Worm (Caenorhabditis elegans) whole organism, L2 larva: ENCODE measurements around the gene scb-1.

Experiments used
- C34F6.9 ChIP-seq: fragments of 150-350 bp; optimal IDR thresholded peaks from 2 replicates; lab custom pipeline; 2014; ENCODE audit warnings: missing biosample characterization, missing genetic modification characterization
- F13H6.1 ChIP-seq: sonication (generic microtip); optimal IDR thresholded peaks from 2 replicates; lab custom pipeline; 2016; ENCODE audit warnings: missing genetic modification characterization, missing compliant biosample characterization
- R02D3.7 ChIP-seq: fragments of 150-350 bp; optimal IDR thresholded peaks from 2 replicates; lab custom pipeline; 2014; ENCODE audit warnings: missing biosample characterization, missing genetic modification characterization
- ZK546.5 ChIP-seq: sonication (generic microtip); optimal IDR thresholded peaks from 2 replicates; lab custom pipeline; 2017; ENCODE audit warnings: missing biosample characterization, missing genetic modification characterization
- aly-2 ChIP-seq: fragments of 150-350 bp; optimal IDR thresholded peaks from 2 replicates; lab custom pipeline; 2014; ENCODE audit warnings: missing biosample characterization, missing genetic modification characterization
- ama-1 ChIP-seq: fragments of 150-350 bp; optimal IDR thresholded peaks from 2 replicates; lab custom pipeline; 2018; ENCODE audit warnings: inconsistent platforms
- blmp-1 ChIP-seq: sonication (generic microtip); optimal IDR thresholded peaks from 2 replicates; lab custom pipeline; 2017; ENCODE audit warnings: missing genetic modification characterization, mild to moderate bottlenecking, missing compliant biosample characterization, antibody characterized with exemption, moderate library complexity; ENCODE audit not compliant: insufficient read depth
- ceh-16 ChIP-seq: fragments of 150-350 bp; optimal IDR thresholded peaks from 2 replicates; lab custom pipeline; 2014; ENCODE audit warnings: missing biosample characterization, missing genetic modification characterization
- ceh-82 ChIP-seq: fragments of 150-350 bp; optimal IDR thresholded peaks from 2 replicates; lab custom pipeline; 2014; ENCODE audit warnings: missing biosample characterization, missing genetic modification characterization
- crh-2 ChIP-seq: sonication (generic microtip); optimal IDR thresholded peaks from 2 replicates; lab custom pipeline; 2017; ENCODE audit warnings: missing biosample characterization, missing genetic modification characterization
- dmd-4 ChIP-seq: sonication (generic microtip); optimal IDR thresholded peaks from 2 replicates; lab custom pipeline; 2017; ENCODE audit warnings: missing biosample characterization, missing genetic modification characterization
- egl-27 ChIP-seq: sonication (generic microtip); optimal IDR thresholded peaks from 3 replicates; lab custom pipeline; 2017; ENCODE audit warnings: missing biosample characterization, missing genetic modification reagents, missing genetic modification characterization
- elt-1 ChIP-seq: fragments of 150-350 bp; optimal IDR thresholded peaks from 2 replicates; lab custom pipeline; 2014; ENCODE audit warnings: missing biosample characterization, missing genetic modification characterization
- elt-3 ChIP-seq: sonication (generic microtip); optimal IDR thresholded peaks from 2 replicates; lab custom pipeline; 2017; ENCODE audit warnings: missing biosample characterization, missing genetic modification characterization
- fos-1 ChIP-seq: fragments of 150-350 bp; optimal IDR thresholded peaks from 2 replicates; lab custom pipeline; 2014; ENCODE audit warnings: missing biosample characterization, missing genetic modification characterization
- gmeb-1 ChIP-seq: fragments of 150-350 bp; optimal IDR thresholded peaks from 2 replicates; lab custom pipeline; 2014; ENCODE audit warnings: missing biosample characterization, missing genetic modification characterization
- lin-11 ChIP-seq: fragments of 150-350 bp; sonication (generic microtip); optimal IDR thresholded peaks from 2 replicates; lab custom pipeline; 2014; ENCODE audit warnings: missing biosample characterization, missing genetic modification characterization, inconsistent platforms, mixed read lengths
- lin-13 ChIP-seq: fragments of 150-350 bp; optimal IDR thresholded peaks from 2 replicates; lab custom pipeline; 2014; ENCODE audit warnings: missing biosample characterization, missing genetic modification reagents, missing genetic modification characterization
- lin-39 ChIP-seq: fragments of 150-350 bp; optimal IDR thresholded peaks from 2 replicates; lab custom pipeline; 2014; ENCODE audit warnings: missing biosample characterization, missing genetic modification reagents, missing genetic modification characterization
- lsy-2 ChIP-seq, 2 experiments: fragments of 150-350 bp in 1 of 2; sonication (generic microtip) in 1 of 2; optimal IDR thresholded peaks; 2 replicates each; lab custom pipeline; 2014 to 2017; ENCODE audit warnings: missing biosample characterization in 2 of 2, missing genetic modification characterization in 2 of 2
- mab-5 ChIP-seq: fragments of 150-350 bp; optimal IDR thresholded peaks from 2 replicates; lab custom pipeline; 2014; ENCODE audit warnings: missing biosample characterization, missing genetic modification characterization
- mbf-1 ChIP-seq: sonication (generic microtip); optimal IDR thresholded peaks from 2 replicates; lab custom pipeline; 2017; ENCODE audit warnings: missing biosample characterization, missing genetic modification characterization
- mdl-1 ChIP-seq, 2 experiments: fragments of 150-350 bp in 1 of 2; sonication (generic microtip) in 1 of 2; optimal IDR thresholded peaks; 2 replicates each; lab custom pipeline; 2017; ENCODE audit warnings: missing biosample characterization in 2 of 2, missing genetic modification characterization in 2 of 2
- nhr-11 ChIP-seq: fragments of 150-350 bp; optimal IDR thresholded peaks from 2 replicates; lab custom pipeline; 2014; ENCODE audit warnings: missing biosample characterization, missing genetic modification characterization
- nhr-12 ChIP-seq: fragments of 150-350 bp; optimal IDR thresholded peaks from 2 replicates; lab custom pipeline; 2014; ENCODE audit warnings: missing biosample characterization, missing genetic modification characterization
- nhr-129 ChIP-seq: fragments of 150-350 bp; optimal IDR thresholded peaks from 2 replicates; lab custom pipeline; 2014; ENCODE audit warnings: missing biosample characterization, missing genetic modification characterization
- nhr-21 ChIP-seq: fragments of 150-350 bp; optimal IDR thresholded peaks from 2 replicates; lab custom pipeline; 2014; ENCODE audit warnings: missing biosample characterization, missing genetic modification characterization
- nhr-23 ChIP-seq: fragments of 150-350 bp; optimal IDR thresholded peaks from 2 replicates; lab custom pipeline; 2014; ENCODE audit warnings: missing biosample characterization, missing genetic modification reagents, missing genetic modification characterization
- nhr-237 ChIP-seq: fragments of 150-350 bp; optimal IDR thresholded peaks from 2 replicates; lab custom pipeline; 2014; ENCODE audit warnings: missing biosample characterization, missing genetic modification characterization
- nhr-25 ChIP-seq: fragments of 150-350 bp; sonication (generic microtip); optimal IDR thresholded peaks from 3 replicates; lab custom pipeline; 2014; ENCODE audit warnings: missing biosample characterization, missing genetic modification characterization
- nhr-77 ChIP-seq: fragments of 150-350 bp; optimal IDR thresholded peaks from 2 replicates; lab custom pipeline; 2014; ENCODE audit warnings: missing biosample characterization, missing genetic modification characterization
- peb-1 ChIP-seq: fragments of 150-350 bp; optimal IDR thresholded peaks from 2 replicates; lab custom pipeline; 2014; ENCODE audit warnings: missing biosample characterization, missing genetic modification characterization
- sem-4 ChIP-seq: fragments of 150-350 bp; optimal IDR thresholded peaks from 2 replicates; lab custom pipeline; 2014; ENCODE audit warnings: missing biosample characterization, missing genetic modification reagents, missing genetic modification characterization
- sma-3 ChIP-seq: sonication (generic microtip); optimal IDR thresholded peaks from 2 replicates; lab custom pipeline; 2016; ENCODE audit warnings: missing genetic modification reagents, missing genetic modification characterization, missing compliant biosample characterization
- sma-9 ChIP-seq, 2 experiments: fragments of 150-350 bp in 1 of 2; sonication (generic microtip) in 1 of 2; optimal IDR thresholded peaks; 2 replicates each; lab custom pipeline; 2014 to 2016; ENCODE audit warnings: missing genetic modification characterization in 2 of 2, mild to moderate bottlenecking in 1 of 2, missing biosample characterization in 1 of 2, missing compliant biosample characterization in 1 of 2, missing genetic modification reagents in 1 of 2, moderate library complexity in 1 of 2
- unc-55 ChIP-seq: fragments of 150-350 bp; sonication (generic microtip); optimal IDR thresholded peaks from 3 replicates; lab custom pipeline; 2014; ENCODE audit warnings: missing biosample characterization, missing genetic modification reagents, missing genetic modification characterization
- unc-62 ChIP-seq: fragments of 150-350 bp; optimal IDR thresholded peaks from 2 replicates; lab custom pipeline; 2014; ENCODE audit warnings: missing biosample characterization, missing genetic modification reagents, missing genetic modification characterization
- zag-1 ChIP-seq: fragments of 150-350 bp; optimal IDR thresholded peaks from 2 replicates; lab custom pipeline; 2014; ENCODE audit warnings: missing biosample characterization, missing genetic modification characterization
- ztf-1 ChIP-seq: fragments of 200-800 bp; sonication (Bioruptor generic); conservative IDR thresholded peaks from 2 replicates; pipeline ENCODE4 v1.3.6; 2022; ENCODE audit warnings: missing genetic modification characterization, missing compliant biosample characterization
- ztf-11 ChIP-seq: sonication (generic microtip); optimal IDR thresholded peaks from 2 replicates; lab custom pipeline; 2017; ENCODE audit warnings: missing biosample characterization, missing genetic modification characterization
- ztf-4 ChIP-seq: fragments of 150-350 bp; optimal IDR thresholded peaks from 2 replicates; lab custom pipeline; 2014; ENCODE audit warnings: missing biosample characterization, missing genetic modification characterization

Gene scb-1

ce11 chrV:11121247-11121646 lies 1.7 kb upstream of the scb-1 start (continued):
- TF ChIP-seq elt-3 (tag; lab: Kevin White, UChicago): no peak
- no peak for TF ChIP-seq ztf-1
- TF ChIP-seq unc-62: no peak
- peak; percentile 42 to 61 for TF ChIP-seq mdl-1 (tag; optimal IDR thresholded peaks at IDR 0.05; lab: Kevin White, UChicago)
- TF ChIP-seq, all 48 proteins: peak for 11

- TF ChIP-seq nhr-12 (tag; lab: Kevin White, UChicago) (no peak), nhr-129 (tag; lab: Kevin White, UChicago) (peak; percentile 6), sma-3 (GFP tag; lab: Kevin White, UChicago) (peak; percentile 28), lsy-2 (tag; optimal IDR thresholded peaks at IDR 0.05; lab: Kevin White, UChicago) (peak in 1 of 2 experiments; percentile 48), sma-9 (GFP tag; optimal IDR thresholded peaks at IDR 0.05; lab: Kevin White, UChicago) (peak; percentile 12), sma-9 (tag; optimal IDR thresholded peaks at IDR 0.05; lab: Kevin White, UChicago) (no peak), sem-4 (tag; lab: Kevin White, UChicago) (no peak), crh-2 (tag; lab: Kevin White, UChicago) (no peak), ztf-4 (tag; lab: Kevin White, UChicago) (peak; percentile 30), dmd-4 (tag; lab: Kevin White, UChicago) (no peak), ama-1 (lab: Kevin White, UChicago) (peak; percentile 77), fos-1 (tag; lab: Kevin White, UChicago) (no peak), gmeb-1 (tag; lab: Kevin White, UChicago) (no peak)
Observed at ce11 chrV:11118179-11118725, 1.3 kb downstream of the scb-1 start.

- TF ChIP-seq zag-1 (tag; lab: Kevin White, UChicago): no peak
- no peak for TF ChIP-seq ceh-82 (tag; lab: Kevin White, UChicago)
- no peak for TF ChIP-seq lin-39 (tag; lab: Kevin White, UChicago)
- TF ChIP-seq gmeb-1 (tag; lab: Kevin White, UChicago): no peak
- no peak for TF ChIP-seq elt-1 (tag; lab: Kevin White, UChicago)
- no peak for TF ChIP-seq ceh-16
- no peak for TF ChIP-seq elt-3 (tag; lab: Kevin White, UChicago)
- TF ChIP-seq blmp-1: no peak
- TF ChIP-seq mbf-1: no peak
- TF ChIP-seq ztf-1: no peak
- no peak for TF ChIP-seq lsy-2 (tag; optimal IDR thresholded peaks at IDR 0.05; lab: Kevin White, UChicago)
Observed at ce11 chrV:11113607-11114006, 5.9 kb downstream of the scb-1 start, which contains the start of gene math-33. Gene math-33 (plus strand): TSS chrV:11113907.

ce11 chrV:11113041-11113574 lies 6.4 kb downstream of the scb-1 start, which contains the start of gene erfa-3:
Gene erfa-3 (minus strand): TSS chrV:11113091.
- TF ChIP-seq mdl-1 (tag; optimal IDR thresholded peaks at IDR 0.05; lab: Kevin White, UChicago) (no peak), gmeb-1 (tag; lab: Kevin White, UChicago) (peak; percentile 71), C34F6.9 (tag; lab: Kevin White, UChicago) (peak; percentile 65), crh-2 (tag; lab: Kevin White, UChicago) (peak; percentile 46), elt-1 (tag; lab: Kevin White, UChicago) (no peak), nhr-129 (tag; lab: Kevin White, UChicago) (peak; percentile 71), unc-55 (GFP tag; lab: Kevin White, UChicago) (peak; percentile 73), R02D3.7 (tag; lab: Kevin White, UChicago) (no peak), aly-2 (no peak), mab-5 (tag; lab: Kevin White, UChicago) (peak; percentile 56), F13H6.1 (tag; lab: Kevin White, UChicago) (peak; percentile 77), peb-1 (no peak), nhr-25 (peak; percentile 66), sma-3 (GFP tag; lab: Kevin White, UChicago) (peak; percentile 69), ama-1 (lab: Kevin White, UChicago) (no peak), nhr-11 (tag; lab: Kevin White, UChicago) (no peak), egl-27 (tag; lab: Kevin White, UChicago) (peak; percentile 33), ztf-11 (tag; lab: Kevin White, UChicago) (no peak), fos-1 (tag; lab: Kevin White, UChicago) (peak; percentile 7), nhr-77 (no peak), ceh-82 (tag; lab: Kevin White, UChicago) (no peak), zag-1 (tag; lab: Kevin White, UChicago) (no peak), ZK546.5 (tag; lab: Kevin White, UChicago) (no peak), sma-9 (GFP tag; optimal IDR thresholded peaks at IDR 0.05; lab: Kevin White, UChicago) (peak; percentile 48), sma-9 (tag; optimal IDR thresholded peaks at IDR 0.05; lab: Kevin White, UChicago) (no peak), elt-3 (tag; lab: Kevin White, UChicago) (no peak), nhr-237 (tag; lab: Kevin White, UChicago) (no peak), unc-62 (no peak), lin-11 (peak; percentile 63), lin-13 (GFP tag; lab: Kevin White, UChicago) (peak; percentile 43), lsy-2 (tag; optimal IDR thresholded peaks at IDR 0.05; lab: Kevin White, UChicago) (peak in 1 of 2 experiments; percentile 63), sem-4 (tag; lab: Kevin White, UChicago) (peak; percentile 30), nhr-21 (tag; lab: Kevin White, UChicago) (peak; percentile 6), nhr-23 (tag; lab: Kevin White, UChicago) (no peak)
